Worm (Caenorhabditis elegans) whole organism, young adult: ENCODE data around the gene T28A8.8.

Source experiments
- B0035.1 ChIP-seq: sonication (generic microtip); optimal IDR thresholded peaks from 2 replicates; lab custom pipeline; 2016; ENCODE audit warnings: missing genetic modification characterization, mild to moderate bottlenecking, missing compliant biosample characterization, missing genotype, missing genetic modification reagents
- F10E7.11 ChIP-seq: sonication (generic microtip); optimal IDR thresholded peaks from 2 replicates; lab custom pipeline; 2017; ENCODE audit warnings: mild to moderate bottlenecking, missing genetic modification characterization, moderate library complexity, missing compliant biosample characterization
- F22D6.2 ChIP-seq: sonication (generic microtip); optimal IDR thresholded peaks from 2 replicates; lab custom pipeline; 2016; ENCODE audit warnings: mild to moderate bottlenecking, missing genetic modification characterization, missing compliant biosample characterization
- F52B5.7 ChIP-seq: sonication (generic microtip); optimal IDR thresholded peaks from 2 replicates; lab custom pipeline; 2016; ENCODE audit warnings: mild to moderate bottlenecking, missing genetic modification characterization, missing compliant biosample characterization
- T07F8.4 ChIP-seq: sonication (generic microtip); optimal IDR thresholded peaks from 2 replicates; lab custom pipeline; 2016; ENCODE audit warnings: mild to moderate bottlenecking, missing genetic modification characterization, moderate library complexity, missing compliant biosample characterization
- Y53F4B.3 ChIP-seq: fragments of 200-800 bp; sonication (Bioruptor generic); IDR thresholded peaks from 2 replicates; pipeline ENCODE4 v1.3.6; 2022; ENCODE audit warnings: missing genetic modification reagents, missing genetic modification characterization, missing compliant biosample characterization
- Y53G8AR.9 ChIP-seq: fragments of 200-800 bp; sonication (Bioruptor generic); conservative IDR thresholded peaks from 2 replicates; pipeline ENCODE4 v1.3.6; 2022; ENCODE audit warnings: missing genetic modification reagents, missing genetic modification characterization, missing compliant biosample characterization
- Y56A3A.18 ChIP-seq: fragments of 200-800 bp; sonication (Bioruptor generic); IDR thresholded peaks from 2 replicates; pipeline ENCODE4 v1.3.6; 2022; ENCODE audit warnings: missing genetic modification reagents, missing genetic modification characterization, missing compliant biosample characterization
- ama-1 ChIP-seq, 3 experiments: fragments of 150-350 bp in 1 of 3; sonication (generic microtip) in 2 of 3; optimal IDR thresholded peaks; 2 replicates each; lab custom pipeline; 2014 to 2018; ENCODE audit warnings: missing biosample characterization in 2 of 3, missing genetic modification characterization in 2 of 3, missing genetic modification reagents in 2 of 3
- aptf-3 ChIP-seq: fragments of 200-800 bp; sonication (Bioruptor generic); IDR thresholded peaks from 2 replicates; pipeline ENCODE4 v1.3.6; 2022; ENCODE audit warnings: missing genetic modification characterization, missing compliant biosample characterization
- atf-7 ChIP-seq: sonication (generic microtip); optimal IDR thresholded peaks from 2 replicates; lab custom pipeline; 2017; ENCODE audit warnings: mild to moderate bottlenecking, missing genetic modification characterization, missing compliant biosample characterization
- attf-6 ChIP-seq: fragments of 200-800 bp; sonication (Bioruptor generic); IDR thresholded peaks from 2 replicates; pipeline ENCODE4 v1.3.6; 2022; ENCODE audit warnings: missing genetic modification reagents, missing genetic modification characterization, missing compliant biosample characterization
- cebp-1 ChIP-seq, 2 experiments: fragments of 200-800 bp in 1 of 2; sonication (Bioruptor generic) in 1 of 2; sonication (generic microtip) in 1 of 2; IDR thresholded peaks in 1 of 2; optimal IDR thresholded peaks in 1 of 2; 2 replicates each; pipeline versions ENCODE4 v1.3.6 to Lab custom; 2017 to 2022; ENCODE audit warnings: missing compliant biosample characterization in 2 of 2, missing genetic modification characterization in 2 of 2, mild to moderate bottlenecking in 1 of 2, missing genetic modification reagents in 1 of 2, moderate library complexity in 1 of 2
- ceh-58 ChIP-seq: fragments of 200-800 bp; sonication (Bioruptor generic); IDR thresholded peaks from 2 replicates; pipeline ENCODE4 v1.3.6; 2022; ENCODE audit warnings: missing genetic modification characterization, missing compliant biosample characterization
- chd-7 ChIP-seq: sonication (generic microtip); optimal IDR thresholded peaks from 2 replicates; lab custom pipeline; 2016; ENCODE audit warnings: mild to moderate bottlenecking, missing genetic modification characterization, moderate library complexity, missing compliant biosample characterization
- dox-1 ChIP-seq: fragments of 200-800 bp; sonication (Bioruptor generic); IDR thresholded peaks from 2 replicates; pipeline ENCODE4 v1.3.6; 2022; ENCODE audit warnings: missing genetic modification reagents, missing genetic modification characterization, missing compliant biosample characterization
- fkh-3 ChIP-seq: sonication (generic microtip); optimal IDR thresholded peaks from 2 replicates; lab custom pipeline; 2016; ENCODE audit warnings: mild to moderate bottlenecking, missing genetic modification characterization, missing compliant biosample characterization
- hmg-1.2 ChIP-seq: fragments of 200-800 bp; sonication (Bioruptor generic); IDR thresholded peaks from 2 replicates; pipeline ENCODE4 v1.3.6; 2022; ENCODE audit warnings: missing genetic modification reagents, missing genetic modification characterization, missing compliant biosample characterization
- hsf-1 ChIP-seq: fragments of 200-800 bp; sonication (Bioruptor generic); IDR thresholded peaks from 2 replicates; pipeline ENCODE4 v1.3.6; 2022; ENCODE audit warnings: missing genetic modification reagents, missing genetic modification characterization, missing compliant biosample characterization
- lin-40 ChIP-seq: sonication (generic microtip); optimal IDR thresholded peaks from 2 replicates; lab custom pipeline; 2016; ENCODE audit warnings: missing genetic modification characterization, mild to moderate bottlenecking, missing compliant biosample characterization, missing genotype, missing genetic modification reagents
- lsl-1 ChIP-seq: fragments of 200-800 bp; sonication (Bioruptor generic); optimal IDR thresholded peaks from 2 replicates; lab custom pipeline; 2018; ENCODE audit warnings: mild to moderate bottlenecking, missing genetic modification characterization, moderate library complexity, missing compliant biosample characterization
- madf-3 ChIP-seq: fragments of 200-800 bp; sonication (Bioruptor generic); IDR thresholded peaks from 2 replicates; pipeline ENCODE4 v1.3.6; 2022; ENCODE audit warnings: missing genetic modification reagents, missing genetic modification characterization, missing compliant biosample characterization
- madf-6 ChIP-seq: fragments of 200-800 bp; sonication (Bioruptor generic); IDR thresholded peaks from 2 replicates; pipeline ENCODE4 v1.3.6; 2022; ENCODE audit warnings: missing genetic modification reagents, missing genetic modification characterization, missing compliant biosample characterization
- mcd-1 ChIP-seq: fragments of 200-800 bp; sonication (Bioruptor generic); IDR thresholded peaks from 2 replicates; pipeline ENCODE4 v1.3.6; 2022; ENCODE audit warnings: missing genetic modification reagents, missing genetic modification characterization, missing compliant biosample characterization
- mes-4 ChIP-seq: sonication (generic microtip); optimal IDR thresholded peaks from 2 replicates; lab custom pipeline; 2016; ENCODE audit warnings: missing genotype, missing genetic modification characterization, missing compliant biosample characterization
- mxl-1 ChIP-seq: sonication (generic microtip); optimal IDR thresholded peaks from 2 replicates; lab custom pipeline; 2016; ENCODE audit warnings: missing genetic modification characterization, missing compliant biosample characterization
- nfya-1 ChIP-seq: sonication (generic microtip); optimal IDR thresholded peaks from 2 replicates; lab custom pipeline; 2017; ENCODE audit warnings: antibody characterized with exemption, missing compliant biosample characterization, missing genetic modification characterization, borderline replicate concordance; ENCODE audit not compliant: insufficient read depth
- nfyb-1 ChIP-seq: fragments of 200-800 bp; sonication (Bioruptor generic); IDR thresholded peaks from 2 replicates; pipeline ENCODE4 v1.3.6; 2022; ENCODE audit warnings: missing genetic modification reagents, missing genetic modification characterization, missing compliant biosample characterization
- nhr-179 ChIP-seq: sonication (generic microtip); optimal IDR thresholded peaks from 2 replicates; lab custom pipeline; 2016; ENCODE audit warnings: mild to moderate bottlenecking, missing genetic modification characterization, missing compliant biosample characterization
- nhr-80 ChIP-seq: sonication (generic microtip); optimal IDR thresholded peaks from 2 replicates; lab custom pipeline; 2016; ENCODE audit warnings: missing genetic modification characterization, missing compliant biosample characterization
- pbrm-1 ChIP-seq: fragments of 200-800 bp; sonication (Bioruptor generic); IDR thresholded peaks from 2 replicates; pipeline ENCODE4 v1.3.6; 2022; ENCODE audit warnings: missing genetic modification reagents, missing genetic modification characterization, missing compliant biosample characterization
- repo-1 ChIP-seq: sonication (generic microtip); optimal IDR thresholded peaks from 2 replicates; lab custom pipeline; 2017; ENCODE audit warnings: mild to moderate bottlenecking, missing genetic modification characterization, missing compliant biosample characterization
- sea-2 ChIP-seq: fragments of 200-800 bp; sonication (Bioruptor generic); IDR thresholded peaks from 2 replicates; pipeline ENCODE4 v1.3.6; 2022; ENCODE audit warnings: missing genetic modification characterization, missing compliant biosample characterization
- snpc-3.4 ChIP-seq: sonication (generic microtip); optimal IDR thresholded peaks from 2 replicates; lab custom pipeline; 2017; ENCODE audit warnings: missing genetic modification characterization, mild to moderate bottlenecking, missing compliant biosample characterization, antibody characterized with exemption, moderate library complexity, missing genotype, missing genetic modification reagents
- somi-1 ChIP-seq: fragments of 200-800 bp; sonication (Bioruptor generic); optimal IDR thresholded peaks from 2 replicates; lab custom pipeline; 2018; ENCODE audit warnings: mild to moderate bottlenecking, missing genetic modification characterization, missing compliant biosample characterization
- tbp1 ChIP-seq: fragments of 200-800 bp; sonication (Bioruptor generic); optimal IDR thresholded peaks from 2 replicates; lab custom pipeline; 2018; ENCODE audit warnings: mild to moderate bottlenecking, missing genetic modification characterization, missing compliant biosample characterization
- tbx-9 ChIP-seq: sonication (generic microtip); optimal IDR thresholded peaks from 2 replicates; lab custom pipeline; 2016; ENCODE audit warnings: borderline replicate concordance, missing genetic modification characterization, inconsistent platforms, missing compliant biosample characterization
- unc-62 ChIP-seq: fragments of 150-350 bp; optimal IDR thresholded peaks from 2 replicates; lab custom pipeline; 2014; ENCODE audit warnings: missing biosample characterization, missing genetic modification reagents, missing genetic modification characterization
- xnd-1 ChIP-seq: sonication (generic microtip); optimal IDR thresholded peaks from 2 replicates; lab custom pipeline; 2016; ENCODE audit warnings: missing genotype, missing genetic modification reagents, missing genetic modification characterization, missing compliant biosample characterization
- zfh-2 ChIP-seq: fragments of 200-800 bp; sonication (Bioruptor generic); conservative IDR thresholded peaks from 2 replicates; pipeline ENCODE4 v1.3.6; 2022; ENCODE audit warnings: missing genetic modification reagents, missing genetic modification characterization, missing compliant biosample characterization
- zim-3 ChIP-seq: sonication (generic microtip); optimal IDR thresholded peaks from 2 replicates; lab custom pipeline; 2017; ENCODE audit warnings: mild to moderate bottlenecking, missing genetic modification characterization, moderate library complexity, missing compliant biosample characterization
- ztf-3 ChIP-seq: fragments of 200-800 bp; sonication (Bioruptor generic); optimal IDR thresholded peaks from 2 replicates; lab custom pipeline; 2018; ENCODE audit warnings: mild to moderate bottlenecking, missing genetic modification characterization, missing compliant biosample characterization

The T28A8.8 gene

ce11 chrIII:13461535-13461934, 41.1 kb upstream of the T28A8.8 start:
- TF ChIP-seq snpc-3.4: no peak
- TF ChIP-seq madf-3 (GFP tag; lab: Robert Waterston, UW): 0 out of 2 replicates have a peak, but pooled peaks have one; percentile 19
- TF ChIP-seq nhr-179 (tag; lab: Kevin White, UChicago): no peak
- TF ChIP-seq, all 124 proteins: peak for 1

ce11 chrIII:13462138-13462634, 40.4 kb upstream of the T28A8.8 start, which contains the start of the genes abcf-2 and T27E9.2:
Gene abcf-2, minus strand, starts transcription at chrIII:13462238.
Gene T27E9.2, minus strand, starts transcription at chrIII:13462584.
- no peak for TF ChIP-seq nfya-1 (tag; lab: Kevin White, UChicago)
- TF ChIP-seq hsf-1 (GFP tag; lab: Robert Waterston, UW): 0 out of 2 replicates have a peak, but pooled peaks have one; percentile 26
- peak; percentile 16 for TF ChIP-seq lsl-1
- TF ChIP-seq zim-3: no peak
- TF ChIP-seq chd-7 (tag; lab: Kevin White, UChicago): no peak
- 0 out of 2 replicates have a peak, but pooled peaks have one; percentile 31 for TF ChIP-seq pbrm-1 (GFP tag; lab: Robert Waterston, UW)
- TF ChIP-seq cebp-1 (GFP tag; IDR thresholded peaks at IDR 0.05; lab: Robert Waterston, UW): no peak
- peak; percentile 29 for TF ChIP-seq cebp-1 (tag; optimal IDR thresholded peaks at IDR 0.05; lab: Kevin White, UChicago)
- TF ChIP-seq hmg-1.2 (GFP tag; lab: Robert Waterston, UW): 0 out of 2 replicates have a peak, but pooled peaks have one; percentile 6
- TF ChIP-seq F22D6.2 (tag; lab: Kevin White, UChicago): no peak

ce11 chrIII:13462965-13463783, 39.4 kb upstream of the T28A8.8 start, which contains the start of gene ant-1.1:
Gene ant-1.1, plus strand, starts transcription at chrIII:13463163.
- peak; percentile 61 for TF ChIP-seq repo-1 (tag; lab: Kevin White, UChicago)
- peak; percentile 70 for TF ChIP-seq Y56A3A.18
- TF ChIP-seq nhr-80 (tag; lab: Kevin White, UChicago): peak; percentile 63
- TF ChIP-seq B0035.1 (tag; lab: Kevin White, UChicago): peak; percentile 1
- no peak for TF ChIP-seq unc-62 (GFP tag; lab: Kevin White, UChicago)
- TF ChIP-seq Y53F4B.3 (GFP tag; lab: Robert Waterston, UW): peak; percentile 63
- peak; percentile 35 for TF ChIP-seq somi-1 (GFP tag; lab: Kevin White, UChicago)
- TF ChIP-seq lsl-1: peak; percentile 88
- no peak for TF ChIP-seq mes-4 (tag; lab: Kevin White, UChicago)
- TF ChIP-seq lin-40 (tag; lab: Kevin White, UChicago): peak; percentile 91
- TF ChIP-seq mcd-1 (GFP tag; lab: Robert Waterston, UW): peak; percentile 94
- no peak for TF ChIP-seq fkh-3 (tag; lab: Kevin White, UChicago)
- TF ChIP-seq xnd-1 (tag; lab: Kevin White, UChicago): peak; percentile 45
- peak; percentile 95 for TF ChIP-seq nfyb-1 (GFP tag; lab: Robert Waterston, UW)
- TF ChIP-seq Y53G8AR.9 (GFP tag; lab: Robert Waterston, UW): peak; percentile 95
- peak; percentile 96 for TF ChIP-seq zfh-2 (GFP tag; lab: Robert Waterston, UW)
- TF ChIP-seq tbx-9 (tag; lab: Kevin White, UChicago): no peak
- TF ChIP-seq T07F8.4 (tag; lab: Kevin White, UChicago): no peak
- peak; percentile 61; the same call in 1 of the 2 replicates for TF ChIP-seq aptf-3 (GFP tag; lab: Robert Waterston, UW)
- no peak for TF ChIP-seq F52B5.7 (tag; lab: Kevin White, UChicago)
- no peak for TF ChIP-seq ztf-3 (GFP tag; lab: Kevin White, UChicago)
- TF ChIP-seq madf-6 (GFP tag; lab: Robert Waterston, UW): peak; percentile 85
- no peak for TF ChIP-seq mxl-1
- no peak for TF ChIP-seq ceh-58 (GFP tag; lab: Robert Waterston, UW)
- TF ChIP-seq F10E7.11: no peak
- TF ChIP-seq dox-1 (GFP tag; lab: Robert Waterston, UW): peak; percentile 82
- TF ChIP-seq attf-6: no peak
- peak; percentile 75 for TF ChIP-seq hmg-1.2 (GFP tag; lab: Robert Waterston, UW)
- peak; percentile 69 for TF ChIP-seq tbp1
- TF ChIP-seq ama-1 (optimal IDR thresholded peaks at IDR 0.05; lab: Kevin White, UChicago): peak; percentile 82
- TF ChIP-seq ama-1 (GFP tag; optimal IDR thresholded peaks at IDR 0.05; lab: Kevin White, UChicago): no peak
- TF ChIP-seq sea-2 (GFP tag; lab: Robert Waterston, UW): no peak
- TF ChIP-seq atf-7 (tag; lab: Kevin White, UChicago): peak; percentile 81
